Worm (Caenorhabditis elegans): ENCODE results near the gene ins-17.

DNA sequence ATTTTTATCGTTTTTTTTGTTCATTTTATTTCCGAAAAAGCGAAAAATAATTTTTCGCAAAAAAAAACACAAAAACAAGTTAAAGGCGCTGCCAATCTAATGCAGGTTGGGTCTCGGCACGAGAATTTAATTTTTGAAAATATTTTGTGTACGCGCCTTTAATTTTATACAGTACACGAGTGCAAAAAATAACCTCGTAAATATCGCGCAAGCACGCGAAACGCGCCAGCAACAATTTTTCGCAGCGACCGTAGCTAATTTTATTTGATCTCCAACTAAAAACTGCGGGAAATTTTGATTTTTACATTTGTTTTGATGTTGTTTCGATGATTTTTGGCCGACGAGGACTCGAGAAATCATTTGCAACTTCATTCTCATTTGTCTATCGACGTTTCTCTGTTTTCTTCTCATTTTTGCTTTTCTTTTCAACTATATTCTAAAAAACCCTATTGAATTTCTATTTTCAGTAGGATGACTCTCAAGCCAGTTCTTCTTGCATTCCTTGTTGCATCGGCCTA is 11.6 kb upstream of the ins-17 start, which contains the start of gene cpg-1:
- TF ChIP-seq mcd-1 (GFP tag; IDR thresholded peaks at IDR 0.05), result peak; percentile 85
- peak; percentile 73 for TF ChIP-seq snpc-4 (GFP tag; optimal IDR thresholded peaks at IDR 0.05)
- TF ChIP-seq snpc-4 (tag; optimal IDR thresholded peaks at IDR 0.05), result peak; percentile 62 to 89 (median 80)
- TF ChIP-seq ama-1 (optimal IDR thresholded peaks at IDR 0.05), result no peak
- peak in 1 of 2 experiments; percentile 5 for TF ChIP-seq ama-1 (GFP tag; optimal IDR thresholded peaks at IDR 0.05)
- peak; percentile 99 for TF ChIP-seq efl-1 (GFP tag; optimal IDR thresholded peaks at IDR 0.05)
- peak; percentile 84 for TF ChIP-seq snpc-1.1 (tag; optimal IDR thresholded peaks at IDR 0.05; ENCODE audit: insufficient read depth)

All from whole organism, young adult.